Worm (Caenorhabditis elegans) whole organism, L1 larva: ENCODE results near the gene jtr-1.

ENCODE experiments used
- C16A3.4 ChIP-seq: fragments of 150-350 bp; optimal IDR thresholded peaks from 2 replicates; lab custom pipeline; 2014; ENCODE audit warnings: missing biosample characterization, missing genetic modification characterization
- C34B4.2 ChIP-seq: sonication (generic microtip); optimal IDR thresholded peaks from 2 replicates; lab custom pipeline; 2017; ENCODE audit warnings: mild to moderate bottlenecking, missing genetic modification characterization, missing compliant biosample characterization
- F16B12.6 ChIP-seq: fragments of 150-350 bp; optimal IDR thresholded peaks from 2 replicates; lab custom pipeline; 2014; ENCODE audit warnings: missing biosample characterization, missing genetic modification characterization
- Y116A8C.19 ChIP-seq: sonication (generic microtip); optimal IDR thresholded peaks from 2 replicates; lab custom pipeline; 2016; ENCODE audit warnings: missing compliant biosample characterization, missing genetic modification characterization, borderline replicate concordance
- alr-1 ChIP-seq: fragments of 200-800 bp; sonication (Bioruptor generic); optimal IDR thresholded peaks from 2 replicates; lab custom pipeline; 2018; ENCODE audit warnings: borderline replicate concordance, mild to moderate bottlenecking, missing genetic modification characterization, missing compliant biosample characterization
- aly-2 ChIP-seq: fragments of 150-350 bp; optimal IDR thresholded peaks from 2 replicates; lab custom pipeline; 2014; ENCODE audit warnings: missing biosample characterization, missing genetic modification characterization
- ceh-8 ChIP-seq: fragments of 200-800 bp; sonication (Bioruptor generic); optimal IDR thresholded peaks from 2 replicates; lab custom pipeline; 2018; ENCODE audit warnings: mild to moderate bottlenecking, missing genetic modification characterization, moderate library complexity, missing compliant biosample characterization
- ceh-88 ChIP-seq: fragments of 200-800 bp; sonication (Bioruptor generic); IDR thresholded peaks from 2 replicates; pipeline ENCODE4 v1.3.6; 2022; ENCODE audit warnings: missing genetic modification characterization, missing compliant biosample characterization
- dpl-1 ChIP-seq, 3 experiments: fragments of 150-350 bp in 2 of 3; sonication (generic microtip) in 1 of 3; optimal IDR thresholded peaks; 2 replicates each; lab custom pipeline; 2014 to 2017; ENCODE audit warnings: missing biosample characterization in 3 of 3, missing genetic modification characterization in 3 of 3, missing genetic modification reagents in 3 of 3
- dsc-1 ChIP-seq: sonication (generic microtip); optimal IDR thresholded peaks from 2 replicates; lab custom pipeline; 2016; ENCODE audit warnings: mild to moderate bottlenecking, missing genetic modification characterization, missing compliant biosample characterization
- efl-1 ChIP-seq, 4 experiments: fragments of 150-350 bp; optimal IDR thresholded peaks in 3 of 4; peaks in 1 of 4; 1 replicate in 1 of 4; 2 replicates in 3 of 4; lab custom pipeline; 2014; ENCODE audit warnings: missing biosample characterization in 2 of 4, missing genetic modification characterization in 2 of 4, missing genetic modification reagents in 2 of 4
- efl-3 ChIP-seq: fragments of 200-800 bp; sonication (Bioruptor generic); optimal IDR thresholded peaks from 2 replicates; lab custom pipeline; 2018; ENCODE audit warnings: mild to moderate bottlenecking, missing genetic modification characterization, missing compliant biosample characterization
- elt-3 ChIP-seq, 6 experiments: fragments of 150-350 bp in 1 of 6; sonication (generic microtip); optimal IDR thresholded peaks; 2 replicates each; lab custom pipeline; 2017 to 2018; ENCODE audit warnings: missing biosample characterization in 6 of 6, missing genetic modification characterization in 6 of 6, inconsistent platforms in 1 of 6
- ets-5 ChIP-seq: fragments of 200-800 bp; sonication (Bioruptor generic); IDR thresholded peaks from 2 replicates; pipeline ENCODE4 v1.3.6; 2022; ENCODE audit warnings: missing genetic modification characterization, missing compliant biosample characterization
- fkh-8 ChIP-seq: sonication (generic microtip); optimal IDR thresholded peaks from 2 replicates; lab custom pipeline; 2016; ENCODE audit warnings: mild to moderate bottlenecking, missing genetic modification characterization, missing compliant biosample characterization
- fos-1 ChIP-seq: fragments of 150-350 bp; optimal IDR thresholded peaks from 2 replicates; lab custom pipeline; 2014; ENCODE audit warnings: missing biosample characterization, missing genetic modification characterization
- grh-1 ChIP-seq: fragments of 200-800 bp; sonication (Bioruptor generic); IDR thresholded peaks from 2 replicates; pipeline ENCODE4 v1.3.6; 2022; ENCODE audit warnings: missing genetic modification reagents, missing genetic modification characterization, missing compliant biosample characterization
- hpl-2 ChIP-seq: fragments of 150-350 bp; optimal IDR thresholded peaks from 2 replicates; lab custom pipeline; 2014; ENCODE audit warnings: missing biosample characterization, missing genetic modification reagents, missing genetic modification characterization
- irx-1 ChIP-seq: sonication (generic microtip); optimal IDR thresholded peaks from 2 replicates; lab custom pipeline; 2016; ENCODE audit warnings: missing genetic modification characterization, missing compliant biosample characterization
- lin-14 ChIP-seq: fragments of 200-800 bp; sonication (Bioruptor generic); optimal IDR thresholded peaks from 2 replicates; lab custom pipeline; 2018; ENCODE audit warnings: mild to moderate bottlenecking, missing genetic modification characterization, moderate library complexity, missing compliant biosample characterization
- lin-35 ChIP-seq, 2 experiments: fragments of 150-350 bp; optimal IDR thresholded peaks; 2 replicates each; lab custom pipeline; 2014; ENCODE audit warnings: missing biosample characterization in 2 of 2, missing genetic modification characterization in 2 of 2, missing genetic modification reagents in 2 of 2
- lin-39 ChIP-seq: fragments of 150-350 bp; optimal IDR thresholded peaks from 2 replicates; lab custom pipeline; 2014; ENCODE audit warnings: missing biosample characterization, missing genetic modification reagents, missing genetic modification characterization
- lir-3 ChIP-seq: sonication (generic microtip); optimal IDR thresholded peaks from 2 replicates; lab custom pipeline; 2016; ENCODE audit warnings: mild to moderate bottlenecking, missing genetic modification characterization, moderate library complexity, missing compliant biosample characterization; ENCODE audit not compliant: poor library complexity
- lsy-2 ChIP-seq, 2 experiments: fragments of 150-350 bp; optimal IDR thresholded peaks; 2 replicates each; lab custom pipeline; 2014; ENCODE audit warnings: missing biosample characterization in 2 of 2, missing genetic modification characterization in 2 of 2
- mdl-1 ChIP-seq, 2 experiments: fragments of 150-350 bp; optimal IDR thresholded peaks; 2 replicates each; lab custom pipeline; 2014 to 2017; ENCODE audit warnings: missing biosample characterization in 2 of 2, missing genetic modification characterization in 2 of 2, inconsistent platforms in 1 of 2
- mep-1 ChIP-seq: fragments of 150-350 bp; optimal IDR thresholded peaks from 2 replicates; lab custom pipeline; 2014; ENCODE audit warnings: missing biosample characterization, missing genetic modification characterization
- nhr-11 ChIP-seq: fragments of 150-350 bp; optimal IDR thresholded peaks from 2 replicates; lab custom pipeline; 2014; ENCODE audit warnings: missing biosample characterization, missing genetic modification characterization
- nhr-12 ChIP-seq: sonication (generic microtip); optimal IDR thresholded peaks from 2 replicates; lab custom pipeline; 2017; ENCODE audit warnings: missing biosample characterization, missing genetic modification characterization
- nhr-19 ChIP-seq: fragments of 200-800 bp; sonication (Bioruptor generic); conservative IDR thresholded peaks from 2 replicates; pipeline ENCODE4 v1.3.6; 2022; ENCODE audit warnings: missing genetic modification characterization, missing compliant biosample characterization
- nhr-47 ChIP-seq: sonication (generic microtip); optimal IDR thresholded peaks from 2 replicates; lab custom pipeline; 2016; ENCODE audit warnings: mild to moderate bottlenecking, missing genetic modification characterization, moderate library complexity, missing compliant biosample characterization
- nhr-71 ChIP-seq: sonication (generic microtip); optimal IDR thresholded peaks from 2 replicates; lab custom pipeline; 2016; ENCODE audit warnings: mild to moderate bottlenecking, missing genetic modification characterization, moderate library complexity, missing compliant biosample characterization
- nhr-85 ChIP-seq: sonication (generic microtip); peaks from one replicate; lab custom pipeline; 2016; ENCODE audit warnings: missing genetic modification characterization, inconsistent platforms, missing compliant biosample characterization
- nhr-90 ChIP-seq: sonication (generic microtip); optimal IDR thresholded peaks from 2 replicates; lab custom pipeline; 2016; ENCODE audit warnings: mild to moderate bottlenecking, missing genetic modification characterization, missing compliant biosample characterization; ENCODE audit not compliant: poor library complexity
- pag-3 ChIP-seq: sonication (generic microtip); optimal IDR thresholded peaks from 2 replicates; lab custom pipeline; 2017; ENCODE audit warnings: missing genetic modification characterization, mild to moderate bottlenecking, missing compliant biosample characterization, antibody characterized with exemption, borderline replicate concordance; ENCODE audit not compliant: insufficient read depth
- skn-1 ChIP-seq: fragments of 150-350 bp; optimal IDR thresholded peaks from 2 replicates; lab custom pipeline; 2014; ENCODE audit warnings: missing biosample characterization, missing genetic modification characterization
- snpc-4 ChIP-seq: fragments of 150-350 bp; optimal IDR thresholded peaks from 2 replicates; lab custom pipeline; 2014; ENCODE audit warnings: missing biosample characterization, missing genetic modification characterization
- snu-23 ChIP-seq: sonication (generic microtip); optimal IDR thresholded peaks from 2 replicates; lab custom pipeline; 2016; ENCODE audit warnings: missing genetic modification characterization, missing compliant biosample characterization
- sup-37 ChIP-seq: fragments of 200-800 bp; sonication (Bioruptor generic); optimal IDR thresholded peaks from 2 replicates; lab custom pipeline; 2018; ENCODE audit warnings: mild to moderate bottlenecking, missing genetic modification characterization, missing compliant biosample characterization
- swsn-7 ChIP-seq: sonication (generic microtip); optimal IDR thresholded peaks from 2 replicates; lab custom pipeline; 2016; ENCODE audit warnings: missing genetic modification characterization, missing compliant biosample characterization
- tbx-2 ChIP-seq: sonication (generic microtip); optimal IDR thresholded peaks from 2 replicates; lab custom pipeline; 2016; ENCODE audit warnings: missing genetic modification characterization, missing compliant biosample characterization
- tlp-1 ChIP-seq: fragments of 150-350 bp; optimal IDR thresholded peaks from 2 replicates; lab custom pipeline; 2014; ENCODE audit warnings: missing biosample characterization, missing genetic modification characterization
- unc-130 ChIP-seq: fragments of 150-350 bp; optimal IDR thresholded peaks from 2 replicates; lab custom pipeline; 2017; ENCODE audit warnings: missing biosample characterization, missing genetic modification characterization, inconsistent platforms
- unc-30 ChIP-seq: sonication (generic microtip); optimal IDR thresholded peaks from 2 replicates; lab custom pipeline; 2017; ENCODE audit warnings: missing biosample characterization, missing genetic modification characterization
- unc-62 ChIP-seq: fragments of 150-350 bp; optimal IDR thresholded peaks from 2 replicates; lab custom pipeline; 2014; ENCODE audit warnings: missing biosample characterization, missing genetic modification reagents, missing genetic modification characterization
- unc-86 ChIP-seq: sonication (generic microtip); optimal IDR thresholded peaks from 2 replicates; lab custom pipeline; 2016; ENCODE audit warnings: missing genetic modification characterization, missing compliant biosample characterization
- unc-98 ChIP-seq: fragments of 200-800 bp; sonication (Bioruptor generic); IDR thresholded peaks from 2 replicates; pipeline ENCODE4 v1.3.6; 2022; ENCODE audit warnings: missing genetic modification characterization, missing compliant biosample characterization
- vab-15 ChIP-seq: sonication (generic microtip); optimal IDR thresholded peaks from 2 replicates; lab custom pipeline; 2017; ENCODE audit warnings: missing genotype, mild to moderate bottlenecking, missing genetic modification characterization, missing compliant biosample characterization
- xbp-1 ChIP-seq: sonication (generic microtip); optimal IDR thresholded peaks from 2 replicates; lab custom pipeline; 2016; ENCODE audit warnings: missing genetic modification characterization, missing compliant biosample characterization
- zag-1 ChIP-seq: fragments of 150-350 bp; optimal IDR thresholded peaks from 2 replicates; lab custom pipeline; 2014; ENCODE audit warnings: missing biosample characterization, missing genetic modification characterization
- ztf-4 ChIP-seq: fragments of 150-350 bp; optimal IDR thresholded peaks from 2 replicates; lab custom pipeline; 2014; ENCODE audit warnings: missing biosample characterization, missing genetic modification characterization

The jtr-1 gene

ce11 chrIV:1385915-1386314 lies 34.8 kb upstream of the jtr-1 start, which contains the start of gene nhr-41 (continued):
- no peak for TF ChIP-seq dpl-1 (GFP tag; optimal IDR thresholded peaks at IDR 0.05; lab: Kevin White, UChicago)

ce11 chrIV:1388079-1388478 lies 32.6 kb upstream of the jtr-1 start:
- TF ChIP-seq hpl-2 (GFP tag; lab: Kevin White, UChicago): no peak
- peak; percentile 17 for TF ChIP-seq xbp-1
- TF ChIP-seq dsc-1 (tag; lab: Kevin White, UChicago): peak; percentile 40
- peak; percentile 31 for TF ChIP-seq C16A3.4 (tag; lab: Kevin White, UChicago)
- TF ChIP-seq unc-30 (tag; lab: Kevin White, UChicago): no peak
- TF ChIP-seq efl-1 (optimal IDR thresholded peaks at IDR 0.05; lab: Kevin White, UChicago): peak; percentile 27 to 35
- peak; percentile 41 to 96 for TF ChIP-seq efl-1 (GFP tag; optimal IDR thresholded peaks at IDR 0.05 in 1 of 2; lab: Kevin White, UChicago)
- peak; percentile 45 for TF ChIP-seq tbx-2 (tag; lab: Kevin White, UChicago)
- peak; percentile 43 for TF ChIP-seq lin-14 (GFP tag; lab: Kevin White, UChicago)
- TF ChIP-seq aly-2 (tag; lab: Kevin White, UChicago): no peak
- TF ChIP-seq ceh-88 (GFP tag; lab: Robert Waterston, UW): no peak
- TF ChIP-seq nhr-12: no peak
- TF ChIP-seq vab-15 (tag; lab: Kevin White, UChicago): peak; percentile 13
- TF ChIP-seq unc-130: no peak
- no peak for TF ChIP-seq fos-1 (tag; lab: Kevin White, UChicago)
- TF ChIP-seq mep-1 (tag; lab: Kevin White, UChicago): peak; percentile 59
- no peak for TF ChIP-seq snpc-4 (tag; lab: Kevin White, UChicago)
- TF ChIP-seq skn-1 (tag; lab: Kevin White, UChicago): peak; percentile 24
- TF ChIP-seq zag-1 (tag; lab: Kevin White, UChicago): no peak
- peak; percentile 73 for TF ChIP-seq grh-1
- no peak for TF ChIP-seq nhr-11
- TF ChIP-seq ets-5: no peak
- peak; percentile 62 for TF ChIP-seq nhr-47 (tag; lab: Kevin White, UChicago)
- TF ChIP-seq mdl-1 (tag; optimal IDR thresholded peaks at IDR 0.05; lab: Kevin White, UChicago): peak in 1 of 2 experiments; percentile 45
- TF ChIP-seq ceh-8: no peak
- no peak for TF ChIP-seq efl-3 (GFP tag; lab: Kevin White, UChicago)
- TF ChIP-seq ztf-4 (tag; lab: Kevin White, UChicago): no peak
- TF ChIP-seq unc-98 (GFP tag; lab: Robert Waterston, UW): no peak
- no peak for TF ChIP-seq unc-86 (tag; lab: Kevin White, UChicago)
- peak; percentile 17 to 54 for TF ChIP-seq lsy-2 (tag; optimal IDR thresholded peaks at IDR 0.05; lab: Kevin White, UChicago)
- TF ChIP-seq fkh-8 (tag; lab: Kevin White, UChicago): no peak
- peak; percentile 13 to 55 (median 32) for TF ChIP-seq dpl-1 (GFP tag; optimal IDR thresholded peaks at IDR 0.05; lab: Kevin White, UChicago)
- no peak for TF ChIP-seq F16B12.6 (tag; lab: Kevin White, UChicago)
- peak; percentile 28 to 79 for TF ChIP-seq lin-35 (GFP tag; optimal IDR thresholded peaks at IDR 0.05; lab: Kevin White, UChicago)
- no peak for TF ChIP-seq alr-1
- TF ChIP-seq tlp-1 (tag; lab: Kevin White, UChicago): no peak
- TF ChIP-seq irx-1: peak; percentile 7
- no peak for TF ChIP-seq lir-3
- TF ChIP-seq snu-23 (GFP tag; lab: Kevin White, UChicago): peak; percentile 79
- TF ChIP-seq lin-39 (tag; lab: Kevin White, UChicago): no peak
- no peak for TF ChIP-seq C34B4.2 (tag; lab: Kevin White, UChicago)
- TF ChIP-seq sup-37 (GFP tag; lab: Kevin White, UChicago): no peak
- peak; percentile 46 for TF ChIP-seq swsn-7 (tag; lab: Kevin White, UChicago)
- peak; percentile 70 for TF ChIP-seq nhr-71 (tag; lab: Kevin White, UChicago)
- TF ChIP-seq Y116A8C.19: no peak
- peak in 1 of 6 experiments; percentile 17 for TF ChIP-seq elt-3 (tag; optimal IDR thresholded peaks at IDR 0.05; lab: Kevin White, UChicago)
- peak; percentile 77 for TF ChIP-seq nhr-90 (tag; lab: Kevin White, UChicago)
- TF ChIP-seq nhr-85 (tag; lab: Kevin White, UChicago): peak; percentile 83
- TF ChIP-seq pag-3 (tag; lab: Kevin White, UChicago): peak; percentile 17
- TF ChIP-seq unc-62: no peak
- TF ChIP-seq nhr-19 (GFP tag; lab: Robert Waterston, UW): peak; percentile 67
